Worm (Caenorhabditis elegans) whole organism, young adult: ENCODE measurements around the gene F36H12.5.
"Not testable (repeated sequence)": the region's sequence is repeated elsewhere in the genome, so short reads cannot be mapped to it uniquely, and the experiment has no call there.

Source experiments
- B0336.3 ChIP-seq: fragments of 200-800 bp; sonication (Bioruptor generic); IDR thresholded peaks from 2 replicates; pipeline ENCODE4 v1.3.6; 2022; ENCODE audit warnings: missing genetic modification characterization, missing compliant biosample characterization
- K12H6.12 ChIP-seq: fragments of 200-800 bp; sonication (Bioruptor generic); optimal IDR thresholded peaks from 2 replicates; lab custom pipeline; 2018; ENCODE audit warnings: mild to moderate bottlenecking, missing genetic modification characterization, missing compliant biosample characterization
- attf-3 ChIP-seq: fragments of 200-800 bp; sonication (Bioruptor generic); conservative IDR thresholded peaks from 2 replicates; pipeline ENCODE4 v1.3.6; 2022; ENCODE audit warnings: missing genetic modification reagents, missing genetic modification characterization, missing compliant biosample characterization
- bed-2 ChIP-seq: fragments of 200-800 bp; sonication (Bioruptor generic); IDR thresholded peaks from 2 replicates; pipeline ENCODE4 v1.3.6; 2022; ENCODE audit warnings: missing genetic modification reagents, missing genetic modification characterization, missing compliant biosample characterization
- lin-26 ChIP-seq: fragments of 200-800 bp; sonication (Bioruptor generic); IDR thresholded peaks from 2 replicates; pipeline ENCODE4 v1.3.6; 2022; ENCODE audit warnings: missing genetic modification reagents, missing genetic modification characterization, missing compliant biosample characterization
- nfya-1 ChIP-seq: sonication (generic microtip); optimal IDR thresholded peaks from 2 replicates; lab custom pipeline; 2017; ENCODE audit warnings: antibody characterized with exemption, missing compliant biosample characterization, missing genetic modification characterization, borderline replicate concordance; ENCODE audit not compliant: insufficient read depth
- nhr-120 ChIP-seq: fragments of 200-800 bp; sonication (Bioruptor generic); IDR thresholded peaks from 2 replicates; pipeline ENCODE4 v1.3.6; 2022; ENCODE audit warnings: missing genetic modification characterization, missing compliant biosample characterization
- somi-1 ChIP-seq: fragments of 200-800 bp; sonication (Bioruptor generic); optimal IDR thresholded peaks from 2 replicates; lab custom pipeline; 2018; ENCODE audit warnings: mild to moderate bottlenecking, missing genetic modification characterization, missing compliant biosample characterization
- unc-62 ChIP-seq: fragments of 150-350 bp; optimal IDR thresholded peaks from 2 replicates; lab custom pipeline; 2014; ENCODE audit warnings: missing biosample characterization, missing genetic modification reagents, missing genetic modification characterization
- ztf-25 ChIP-seq: fragments of 200-800 bp; sonication (Bioruptor generic); IDR thresholded peaks from 2 replicates; pipeline ENCODE4 v1.3.6; 2022; ENCODE audit warnings: missing genetic modification reagents, missing genetic modification characterization, missing compliant biosample characterization

- TF ChIP-seq somi-1; ztf-25 (GFP tag; lab: Robert Waterston, UW); unc-62; bed-2 (GFP tag; lab: Robert Waterston, UW); nhr-120 (GFP tag; lab: Robert Waterston, UW); lin-26 (GFP tag; lab: Robert Waterston, UW); K12H6.12 (tag; lab: Kevin White, UChicago); attf-3 (GFP tag; lab: Robert Waterston, UW); B0336.3 (GFP tag; lab: Robert Waterston, UW); nfya-1 (tag; lab: Kevin White, UChicago): not testable (repeated sequence)
Measured at ce11 chrIV:5316223-5316622, 49.6 kb downstream of the F36H12.5 start, which contains the start of gene msp-65.
